Fruit fly (Drosophila melanogaster) whole organism, embryonic: ENCODE measurements around the gene CG43345.

Source experiments
- B-H2 ChIP-seq: fragments of 200-800 bp; sonication (Bioruptor generic); optimal IDR thresholded peaks from 2 replicates; lab custom pipeline; 2018; ENCODE audit warnings: missing biosample characterization, mild to moderate bottlenecking, missing genetic modification characterization
- CG12744 ChIP-seq: fragments of 200-800 bp; sonication (Bioruptor generic); optimal IDR thresholded peaks from 2 replicates; lab custom pipeline; 2016; ENCODE audit warnings: missing biosample characterization, missing genetic modification characterization
- CG14860 ChIP-seq: fragments of 200-800 bp; sonication (Bioruptor generic); IDR thresholded peaks from 3 replicates; pipeline ENCODE4 v1.3.6; 2022; ENCODE audit warnings: missing biosample characterization, missing genetic modification characterization; ENCODE audit not compliant: partially characterized antibody
- CG15696 ChIP-seq: fragments of 200-800 bp; sonication (Bioruptor generic); optimal IDR thresholded peaks from 2 replicates; lab custom pipeline; 2019; ENCODE audit warnings: missing biosample characterization, mild to moderate bottlenecking, missing genetic modification characterization, moderate library complexity
- CG17361 ChIP-seq: fragments of 200-800 bp; sonication (Bioruptor generic); IDR thresholded peaks from 3 replicates; pipeline ENCODE4 v1.3.6; 2022; ENCODE audit warnings: missing biosample characterization, missing genetic modification characterization
- CG1832 ChIP-seq: fragments of 200-800 bp; sonication (Bioruptor generic); optimal IDR thresholded peaks from 2 replicates; lab custom pipeline; 2017; ENCODE audit warnings: missing biosample characterization, mild to moderate bottlenecking, missing genetic modification characterization, inconsistent platforms
- CG30020 ChIP-seq: fragments of 200-800 bp; optimal IDR thresholded peaks from 2 replicates; lab custom pipeline; 2019; ENCODE audit warnings: missing biosample characterization, mild to moderate bottlenecking, missing genetic modification characterization, moderate library complexity
- CG30403 ChIP-seq: fragments of 200-800 bp; sonication (Bioruptor generic); optimal IDR thresholded peaks from 3 replicates; lab custom pipeline; 2016; ENCODE audit warnings: missing biosample characterization, missing genetic modification characterization
- CG4820 ChIP-seq: fragments of 200-800 bp; sonication (Bioruptor generic); optimal IDR thresholded peaks from 3 replicates; lab custom pipeline; 2016; ENCODE audit warnings: missing biosample characterization, missing genetic modification characterization
- CG6813 ChIP-seq: fragments of 200-800 bp; sonication (Bioruptor generic); optimal IDR thresholded peaks from 2 replicates; lab custom pipeline; 2017; ENCODE audit warnings: missing biosample characterization, missing genetic modification characterization, mild to moderate bottlenecking, moderate library complexity, missing genetic modification reagents
- CG7928 ChIP-seq: fragments of 200-800 bp; sonication (Bioruptor generic); optimal IDR thresholded peaks from 2 replicates; lab custom pipeline; 2017; ENCODE audit warnings: missing biosample characterization, mild to moderate bottlenecking, missing genetic modification characterization
- CG8924 ChIP-seq: fragments of 200-800 bp; optimal IDR thresholded peaks from 3 replicates; lab custom pipeline; 2019; ENCODE audit warnings: missing biosample characterization, mild to moderate bottlenecking, missing genetic modification characterization, moderate library complexity
- CHES-1-like ChIP-seq: fragments of 200-800 bp; sonication (Bioruptor generic); optimal IDR thresholded peaks from 2 replicates; lab custom pipeline; 2016; ENCODE audit warnings: missing biosample characterization, missing genetic modification characterization
- CrebB ChIP-seq: fragments of 200-800 bp; sonication (Bioruptor generic); optimal IDR thresholded peaks from 3 replicates; lab custom pipeline; 2018; ENCODE audit warnings: missing biosample characterization, mild to moderate bottlenecking, missing genetic modification characterization
- Dip2 ChIP-seq: fragments of 200-800 bp; sonication (Bioruptor generic); IDR thresholded peaks from 2 replicates; pipeline ENCODE4 v1.3.6; 2022; ENCODE audit warnings: missing biosample characterization, missing genetic modification characterization
- E2f1 ChIP-seq: fragments of 200-800 bp; sonication (Bioruptor generic); IDR thresholded peaks from 2 replicates; pipeline ENCODE4 v1.3.6; 2022; ENCODE audit warnings: missing biosample characterization, missing genetic modification characterization
- E2f2 ChIP-seq: fragments of 200-800 bp; sonication (Bioruptor generic); IDR thresholded peaks from 2 replicates; pipeline ENCODE4 v1.3.6; 2022; ENCODE audit warnings: missing biosample characterization, missing genetic modification characterization
- Gsc ChIP-seq: fragments of 200-800 bp; sonication (Bioruptor generic); IDR thresholded peaks from 2 replicates; pipeline ENCODE4 v1.3.6; 2022; ENCODE audit warnings: missing biosample characterization, missing genetic modification characterization
- Gug ChIP-seq: fragments of 200-800 bp; sonication (Bioruptor generic); IDR thresholded peaks from 4 replicates; pipeline ENCODE4 v1.3.6; 2022; ENCODE audit warnings: missing biosample characterization, missing genetic modification characterization
- HmgD ChIP-seq: fragments of 200-800 bp; sonication (Bioruptor generic); optimal IDR thresholded peaks from 3 replicates; lab custom pipeline; 2016; ENCODE audit warnings: missing biosample characterization, missing genetic modification characterization
- Hr3 ChIP-seq: fragments of 200-800 bp; sonication (Bioruptor generic); optimal IDR thresholded peaks from 3 replicates; lab custom pipeline; 2016; ENCODE audit warnings: missing biosample characterization, missing genetic modification characterization
- Hr78 ChIP-seq, 2 experiments: fragments of 200-800 bp in 1 of 2; fragments of >200 bp in 1 of 2; sonication (Bioruptor generic) in 1 of 2; optimal IDR thresholded peaks; 2 replicates each; lab custom pipeline; 2017 to 2019; ENCODE audit warnings: missing biosample characterization in 2 of 2, missing genetic modification characterization in 2 of 2, mild to moderate bottlenecking in 1 of 2, moderate library complexity in 1 of 2
- Lpt ChIP-seq: fragments of >200 bp; optimal IDR thresholded peaks from 2 replicates; lab custom pipeline; 2018; ENCODE audit warnings: missing biosample characterization, missing genetic modification characterization
- MESR4 ChIP-seq: fragments of 200-800 bp; sonication (Bioruptor generic); optimal IDR thresholded peaks from 2 replicates; lab custom pipeline; 2018; ENCODE audit warnings: missing biosample characterization, mild to moderate bottlenecking, missing genetic modification characterization, moderate library complexity
- Mes4 ChIP-seq: fragments of 200-800 bp; sonication (Bioruptor generic); optimal IDR thresholded peaks from 2 replicates; lab custom pipeline; 2016; ENCODE audit warnings: missing biosample characterization, missing genetic modification characterization
- Opbp ChIP-seq: fragments of 200-800 bp; sonication (Bioruptor generic); IDR thresholded peaks from 3 replicates; pipeline ENCODE4 v1.3.6; 2022; ENCODE audit warnings: missing biosample characterization, missing genetic modification characterization; ENCODE audit not compliant: partially characterized antibody
- Rx ChIP-seq: fragments of 200-800 bp; sonication (Bioruptor generic); IDR thresholded peaks from 2 replicates; pipeline ENCODE4 v1.3.6; 2022; ENCODE audit warnings: missing biosample characterization, missing genetic modification characterization
- Side ChIP-seq: fragments of 200-800 bp; sonication (Bioruptor generic); optimal IDR thresholded peaks from 2 replicates; lab custom pipeline; 2016; ENCODE audit warnings: missing biosample characterization, missing genetic modification characterization
- bcd ChIP-seq: fragments of 200-800 bp; sonication (Bioruptor generic); optimal IDR thresholded peaks from 2 replicates; lab custom pipeline; 2017; ENCODE audit warnings: missing biosample characterization, mild to moderate bottlenecking, missing genetic modification characterization
- bsh ChIP-seq, 2 experiments: fragments of 200-800 bp; sonication (Bioruptor generic); optimal IDR thresholded peaks; 2 replicates each; lab custom pipeline; 2017 to 2018; ENCODE audit warnings: mild to moderate bottlenecking in 2 of 2, missing biosample characterization in 2 of 2, missing genetic modification characterization in 2 of 2, moderate library complexity in 1 of 2
- cato ChIP-seq: fragments of 200-800 bp; sonication (Bioruptor generic); optimal IDR thresholded peaks from 2 replicates; lab custom pipeline; 2016; ENCODE audit warnings: missing biosample characterization, missing genetic modification characterization, borderline replicate concordance
- croc ChIP-seq: fragments of 200-800 bp; sonication (Bioruptor generic); conservative IDR thresholded peaks from 3 replicates; pipeline ENCODE4 v1.3.6; 2022; ENCODE audit warnings: missing biosample characterization, missing genetic modification characterization
- cwo ChIP-seq: fragments of 200-800 bp; sonication (Bioruptor generic); optimal IDR thresholded peaks from 3 replicates; lab custom pipeline; 2017; ENCODE audit warnings: missing biosample characterization, missing genetic modification characterization, mild to moderate bottlenecking, moderate library complexity, missing genetic modification reagents
- dan ChIP-seq: fragments of 200-800 bp; sonication (Bioruptor generic); IDR thresholded peaks from 2 replicates; pipeline ENCODE4 v1.3.6; 2022; ENCODE audit warnings: missing biosample characterization, missing genetic modification characterization
- fd3F ChIP-seq: fragments of 200-800 bp; sonication (Bioruptor generic); optimal IDR thresholded peaks from 2 replicates; lab custom pipeline; 2018; ENCODE audit warnings: missing biosample characterization, mild to moderate bottlenecking, missing genetic modification characterization, moderate library complexity
- gcm ChIP-seq: fragments of 200-800 bp; sonication (Bioruptor generic); optimal IDR thresholded peaks from 2 replicates; lab custom pipeline; 2019; ENCODE audit warnings: missing biosample characterization, mild to moderate bottlenecking, missing genetic modification characterization, moderate library complexity
- insv ChIP-seq, 2 experiments: fragments of 200-800 bp; sonication (Bioruptor generic); optimal IDR thresholded peaks; 3 replicates each; lab custom pipeline; 2016 to 2018; ENCODE audit warnings: missing biosample characterization in 2 of 2, missing genetic modification characterization in 2 of 2
- jing ChIP-seq: fragments of 200-800 bp; sonication (Bioruptor generic); optimal IDR thresholded peaks from 2 replicates; lab custom pipeline; 2018; ENCODE audit warnings: missing biosample characterization, mild to moderate bottlenecking, missing genetic modification characterization
- lbe ChIP-seq: fragments of 200-800 bp; sonication (Bioruptor generic); optimal IDR thresholded peaks from 2 replicates; lab custom pipeline; 2016; ENCODE audit warnings: missing biosample characterization, mild to moderate bottlenecking, missing genetic modification characterization
- luna ChIP-seq: fragments of 200-800 bp; sonication (Bioruptor generic); optimal IDR thresholded peaks from 2 replicates; lab custom pipeline; 2016; ENCODE audit warnings: missing biosample characterization, missing genetic modification characterization
- nerfin-2 ChIP-seq: fragments of 200-800 bp; sonication (Bioruptor generic); IDR thresholded peaks from 2 replicates; pipeline ENCODE4 v1.3.6; 2022; ENCODE audit warnings: missing biosample characterization, missing genetic modification characterization; ENCODE audit not compliant: partially characterized antibody
- otp ChIP-seq: fragments of 200-800 bp; sonication (Bioruptor generic); IDR thresholded peaks from 3 replicates; pipeline ENCODE4, ENCODE4 v1.3.6; 2022; ENCODE audit warnings: missing biosample characterization, missing genetic modification characterization
- pnt ChIP-seq: fragments of 200-800 bp; sonication (Bioruptor generic); optimal IDR thresholded peaks from 3 replicates; lab custom pipeline; 2016; ENCODE audit warnings: missing biosample characterization, missing genetic modification characterization
- prd ChIP-seq, 3 experiments: fragments of >200 bp in 2 of 3; fragments of 200-800 bp in 1 of 3; sonication (Bioruptor generic) in 1 of 3; optimal IDR thresholded peaks in 2 of 3; IDR thresholded peaks in 1 of 3; 2 replicates in 2 of 3; 3 replicates in 1 of 3; pipeline versions ENCODE4 v1.3.6 to Lab custom; 2017 to 2022; ENCODE audit warnings: missing biosample characterization in 1 of 3, missing genetic modification characterization in 1 of 3
- scrt ChIP-seq: fragments of 200-800 bp; sonication (Bioruptor generic); optimal IDR thresholded peaks from 2 replicates; lab custom pipeline; 2018; ENCODE audit warnings: missing biosample characterization, mild to moderate bottlenecking, missing genetic modification characterization, moderate library complexity
- sim ChIP-seq: fragments of 200-800 bp; sonication (Bioruptor generic); IDR thresholded peaks from 2 replicates; pipeline ENCODE4 v1.3.6; 2022; ENCODE audit warnings: missing biosample characterization, missing genetic modification characterization
- vnd ChIP-seq: fragments of 200-800 bp; sonication (Bioruptor generic); IDR thresholded peaks from 3 replicates; pipeline ENCODE4 v1.3.6; 2022; ENCODE audit warnings: missing biosample characterization, missing genetic modification characterization; ENCODE audit not compliant: partially characterized antibody
- zfh2 ChIP-seq: fragments of 200-800 bp; sonication (Bioruptor generic); optimal IDR thresholded peaks from 2 replicates; lab custom pipeline; 2016; ENCODE audit warnings: missing biosample characterization, missing genetic modification characterization

CG43345 gene

DNA sequence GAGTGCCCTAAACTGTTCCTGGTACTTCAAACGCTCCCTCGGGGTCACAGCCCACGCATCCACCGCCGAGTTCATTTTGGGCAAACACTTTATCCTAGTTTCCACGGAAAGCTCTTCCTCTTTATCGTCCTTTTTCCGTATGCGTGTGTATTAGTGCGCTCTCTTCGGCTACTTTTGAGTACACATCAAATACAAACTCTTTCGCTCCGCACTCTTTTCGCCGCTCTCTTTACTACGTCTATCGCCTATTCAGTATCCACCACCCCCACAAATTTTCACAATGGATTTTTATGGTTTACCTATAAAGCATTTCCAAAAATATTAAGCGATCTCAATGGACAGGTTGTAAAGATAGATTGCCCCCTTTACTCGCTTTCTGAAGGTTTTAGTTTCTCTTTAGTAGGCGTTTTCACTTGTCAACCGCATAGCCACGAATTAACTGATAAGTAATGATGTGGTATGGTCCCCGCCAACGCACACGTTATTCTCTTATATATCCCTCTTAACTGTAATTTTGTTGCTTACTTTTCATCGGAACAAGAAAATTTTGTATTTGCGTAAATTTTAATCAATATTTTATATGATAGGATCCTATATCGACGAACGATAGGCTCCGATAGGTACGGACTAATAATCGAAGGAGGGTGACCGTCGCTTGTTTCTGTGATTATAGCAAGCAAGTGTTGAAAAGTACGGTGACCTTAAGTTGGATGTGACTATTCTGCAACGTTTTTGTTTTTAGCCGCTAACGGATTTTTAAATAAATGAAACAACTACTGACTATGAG is 26.5 kb downstream of the CG43345 start, which contains the start of gene Dap160 (continued):
- TF ChIP-seq nerfin-2 (GFP tag; lab: Robert Waterston, UW) (peak; percentile 67), scrt (GFP tag; lab: Kevin White, UChicago) (no peak), Dip2 (no peak), lbe (peak; percentile 3), insv (GFP tag; optimal IDR thresholded peaks at IDR 0.05; lab: Kevin White, UChicago) (no peak), fd3F (GFP tag; lab: Kevin White, UChicago) (no peak), Hr78 (GFP tag; optimal IDR thresholded peaks at IDR 0.05; lab: Kevin White, UChicago) (no peak), CG17361 (GFP tag; lab: Robert Waterston, UW) (no peak), zfh2 (peak; percentile 7), luna (GFP tag; lab: Kevin White, UChicago) (no peak), cato (GFP tag; lab: Kevin White, UChicago) (no peak), CG30403 (GFP tag; lab: Kevin White, UChicago) (no peak), bsh (GFP tag; optimal IDR thresholded peaks at IDR 0.05; lab: Kevin White, UChicago) (no peak), HmgD (GFP tag; lab: Kevin White, UChicago) (no peak), Gug (GFP tag; lab: Robert Waterston, UW) (no peak), otp (GFP tag; lab: Robert Waterston, UW) (no peak), CG6813 (GFP tag; lab: Kevin White, UChicago) (no peak), pnt (GFP tag; lab: Kevin White, UChicago) (no peak), Mes4 (GFP tag; lab: Kevin White, UChicago) (no peak), CG14860 (GFP tag; lab: Robert Waterston, UW) (peak; percentile 48; the same call in 1 of the 3 replicates), vnd (GFP tag; lab: Robert Waterston, UW) (peak; percentile 64), bcd (GFP tag; lab: Kevin White, UChicago) (no peak), Opbp (peak; percentile 82; the same call in 2 of the 3 replicates), Side (GFP tag; lab: Kevin White, UChicago) (no peak), CG30020 (tag; lab: Kevin White, UChicago) (peak; percentile 10), MESR4 (GFP tag; lab: Kevin White, UChicago) (peak; percentile 91), E2f2 (GFP tag; lab: Robert Waterston, UW) (peak; percentile 60), Rx (GFP tag; lab: Robert Waterston, UW) (no peak), gcm (no peak), CrebB (no peak), Lpt (GFP tag; lab: Kevin White, UChicago) (no peak), CG1832 (GFP tag; lab: Kevin White, UChicago) (no peak), CG4820 (GFP tag; lab: Kevin White, UChicago) (no peak), cwo (GFP tag; lab: Kevin White, UChicago) (no peak), B-H2 (peak; percentile 8), CG8924 (tag; lab: Kevin White, UChicago) (no peak), CHES-1-like (GFP tag; lab: Kevin White, UChicago) (no peak), Gsc (GFP tag; lab: Robert Waterston, UW) (no peak), jing (GFP tag; lab: Kevin White, UChicago) (no peak), E2f1 (GFP tag; lab: Robert Waterston, UW) (no peak), Hr3 (GFP tag; lab: Kevin White, UChicago) (no peak), croc (GFP tag; lab: Robert Waterston, UW) (no peak), dan (GFP tag; lab: Robert Waterston, UW) (no peak), prd (optimal IDR thresholded peaks at IDR 0.05; lab: Kevin White, UChicago) (no peak), prd (GFP tag; IDR thresholded peaks at IDR 0.05; lab: Robert Waterston, UW) (no peak), sim (no peak), CG7928 (GFP tag; lab: Kevin White, UChicago) (no peak), CG15696 (tag; lab: Kevin White, UChicago) (no peak), CG12744 (GFP tag; lab: Kevin White, UChicago) (no peak)
